Worm (Caenorhabditis elegans) whole organism, midembryonic: ENCODE data around the gene srw-36.

Source experiments
- cog-1 ChIP-seq: sonication (generic microtip); optimal IDR thresholded peaks from 2 replicates; lab custom pipeline; 2016; ENCODE audit warnings: missing genetic modification characterization, missing compliant biosample characterization
- flt-1 ChIP-seq: fragments of 200-800 bp; sonication (Bioruptor generic); IDR thresholded peaks from 2 replicates; pipeline ENCODE4 v1.3.6; 2022; ENCODE audit warnings: missing genetic modification characterization, missing compliant biosample characterization
- klf-2 ChIP-seq: fragments of 200-800 bp; sonication (Bioruptor generic); conservative IDR thresholded peaks from 2 replicates; pipeline ENCODE4 v1.3.6; 2022; ENCODE audit warnings: missing genetic modification reagents, missing genetic modification characterization, missing compliant biosample characterization
- med-1 ChIP-seq: sonication (generic microtip); optimal IDR thresholded peaks from 2 replicates; lab custom pipeline; 2017; ENCODE audit warnings: missing genetic modification characterization, mild to moderate bottlenecking, missing compliant biosample characterization, antibody characterized with exemption, missing genetic modification reagents; ENCODE audit not compliant: insufficient read depth
- tab-1 ChIP-seq: fragments of 200-800 bp; sonication (Bioruptor generic); IDR thresholded peaks from 2 replicates; pipeline ENCODE4 v1.3.6; 2022; ENCODE audit warnings: missing genetic modification characterization, missing compliant biosample characterization
- ztf-23 ChIP-seq: fragments of 200-800 bp; sonication (Bioruptor generic); IDR thresholded peaks from 2 replicates; pipeline ENCODE4 v1.3.6; 2022; ENCODE audit warnings: missing genetic modification reagents, missing genetic modification characterization, missing compliant biosample characterization

ce11 chrV:16679981-16680380 lies 3.0 kb upstream of the srw-36 start, which contains the start of gene srw-44:
- TF ChIP-seq med-1 (GFP tag; lab: Kevin White, UChicago), result no peak
- TF ChIP-seq flt-1, result no peak
- no peak for TF ChIP-seq cog-1
- no peak for TF ChIP-seq klf-2 (GFP tag; lab: Robert Waterston, UW)
- TF ChIP-seq tab-1, result no peak
- no peak for TF ChIP-seq ztf-23 (GFP tag; lab: Robert Waterston, UW)
